Worm (Caenorhabditis elegans): ENCODE results near the gene gana-1.
A peak's percentile ranks its signal among the peaks of the same experiment; 100 is the strongest.

gana-1 gene

DNA sequence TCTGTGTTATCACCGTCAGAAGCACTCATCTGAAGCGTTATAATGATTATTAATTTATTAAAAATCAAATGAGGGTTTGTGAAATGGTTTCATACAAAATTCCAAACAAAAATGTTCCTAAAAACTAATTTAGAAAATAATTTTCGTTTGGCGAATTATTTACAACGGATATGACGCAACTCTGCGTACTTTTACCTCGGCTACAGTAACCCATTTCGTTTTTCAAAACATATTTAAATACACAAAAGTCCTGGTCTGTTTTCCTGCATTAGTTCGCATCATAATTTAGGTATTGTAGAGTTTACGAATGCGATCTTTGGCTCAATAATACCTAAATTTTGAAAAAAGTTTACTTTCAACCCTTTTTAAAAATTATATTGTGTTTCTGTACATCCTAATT is 27.3 kb upstream of the gana-1 start, which contains the start of gene R07B7.2:
R07B7.2 (minus strand) TSS at position 35 of the 400 bp plus-strand sequence.
- TF ChIP-seq nhr-21 (tag; optimal IDR thresholded peaks at IDR 0.05) (no peak), ZK546.5 (tag; optimal IDR thresholded peaks at IDR 0.05) (no peak), ztf-1 (GFP tag; conservative IDR thresholded peaks at IDR 0.05) (no peak)

DNA sequence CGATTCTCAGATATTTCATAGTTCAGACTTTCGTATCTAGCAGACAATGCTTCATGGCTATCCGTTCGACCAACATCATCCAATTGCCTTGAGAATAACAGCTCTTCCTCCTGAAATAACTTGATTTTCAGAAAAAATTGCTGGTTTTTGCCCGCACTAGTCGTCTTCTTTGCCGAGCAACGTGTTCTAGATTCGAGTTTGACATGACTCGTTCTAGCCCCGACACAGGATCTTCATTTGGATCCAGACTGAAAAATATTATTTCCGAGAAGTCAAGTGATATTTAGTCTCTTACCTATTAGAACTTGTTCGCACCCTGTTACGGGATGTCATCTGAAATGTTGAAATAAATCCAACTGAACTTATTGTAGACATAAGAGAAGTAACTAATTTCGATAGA is 24.0 kb upstream of the gana-1 start, which contains the start of gene clh-6:
clh-6 (minus strand) TSS at position 333 of the 400 bp plus-strand sequence.
- TF ChIP-seq nhr-21 (tag; optimal IDR thresholded peaks at IDR 0.05) (peak; percentile 0), nhr-237 (tag; optimal IDR thresholded peaks at IDR 0.05) (no peak), ama-1 (optimal IDR thresholded peaks at IDR 0.05) (peak; percentile 58)

DNA sequence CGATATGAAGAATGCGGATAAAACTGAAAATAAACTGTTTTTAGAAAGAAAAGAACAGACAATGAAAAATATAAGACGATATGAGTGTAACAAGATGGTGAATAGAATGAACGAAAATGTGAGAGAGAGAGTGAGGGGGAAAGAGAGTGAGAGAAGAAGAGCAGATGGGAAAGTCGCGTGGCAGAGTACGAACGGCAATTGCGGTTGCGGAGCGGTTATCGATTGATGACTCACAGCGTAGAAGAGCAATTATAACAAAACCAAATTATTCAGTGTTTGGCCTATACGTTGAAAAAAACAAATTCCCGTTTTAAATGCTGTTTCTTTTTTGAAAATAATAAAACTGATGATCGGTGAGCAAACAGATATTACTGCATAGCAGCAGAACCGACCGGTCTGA is 21.7 kb upstream of the gana-1 start, which contains the start of gene pqn-53:
pqn-53 (minus strand) TSS at position 23 of the 400 bp plus-strand sequence.
- no peak for TF ChIP-seq blmp-1 (tag; optimal IDR thresholded peaks at IDR 0.05; ENCODE audit: insufficient read depth)
- TF ChIP-seq F13H6.1 (tag; optimal IDR thresholded peaks at IDR 0.05), result peak; percentile 0
- TF ChIP-seq fos-1 (tag; optimal IDR thresholded peaks at IDR 0.05), result peak; percentile 93
- TF ChIP-seq dmd-4 (tag; optimal IDR thresholded peaks at IDR 0.05), result no peak
- TF ChIP-seq mdl-1 (tag; optimal IDR thresholded peaks at IDR 0.05), result peak in 1 of 2 experiments; percentile 44
- peak; percentile 16 for TF ChIP-seq unc-55 (GFP tag; optimal IDR thresholded peaks at IDR 0.05)
- TF ChIP-seq sma-3 (GFP tag; optimal IDR thresholded peaks at IDR 0.05), result no peak
- peak; percentile 3 for TF ChIP-seq lin-11 (tag; optimal IDR thresholded peaks at IDR 0.05)
- TF ChIP-seq lsy-2 (tag; optimal IDR thresholded peaks at IDR 0.05), result peak in 1 of 2 experiments; percentile 8
- peak; percentile 52 for TF ChIP-seq nhr-129 (tag; optimal IDR thresholded peaks at IDR 0.05)
- TF ChIP-seq C34F6.9 (tag; optimal IDR thresholded peaks at IDR 0.05), result peak; percentile 64
- peak; percentile 57 for TF ChIP-seq crh-2 (tag; optimal IDR thresholded peaks at IDR 0.05)

DNA sequence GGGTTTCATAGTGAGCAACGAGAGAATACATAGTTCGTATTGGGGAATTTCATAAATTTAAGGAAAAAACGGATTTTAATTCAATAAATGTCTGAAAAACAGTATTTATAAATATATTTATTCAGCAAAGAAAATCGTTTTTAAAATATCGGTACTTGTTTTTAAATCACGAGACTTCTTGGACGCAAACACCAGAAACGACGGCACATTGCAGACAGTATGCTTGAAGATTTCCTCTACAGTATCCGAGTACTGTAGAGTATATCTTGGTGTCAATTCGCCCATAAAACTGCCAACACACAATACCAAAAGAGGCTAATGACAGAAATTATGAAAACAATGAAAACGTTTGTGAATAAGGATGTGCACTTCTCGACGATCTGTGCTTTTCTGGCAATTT is 21.2 kb upstream of the gana-1 start:
- TF ChIP-seq lin-13 (GFP tag; optimal IDR thresholded peaks at IDR 0.05), result peak; percentile 42
- TF ChIP-seq nhr-129 (tag; optimal IDR thresholded peaks at IDR 0.05), result peak; percentile 30
- peak in 1 of 2 experiments; percentile 59 for TF ChIP-seq lsy-2 (tag; optimal IDR thresholded peaks at IDR 0.05)
- TF ChIP-seq nhr-10 (tag; optimal IDR thresholded peaks at IDR 0.05), result no peak
- TF ChIP-seq unc-55 (GFP tag; optimal IDR thresholded peaks at IDR 0.05), result peak; percentile 43
- TF ChIP-seq C34F6.9 (tag; optimal IDR thresholded peaks at IDR 0.05), result peak; percentile 19
- TF ChIP-seq egl-27 (tag; optimal IDR thresholded peaks at IDR 0.05), result no peak
- TF ChIP-seq sma-3 (GFP tag; optimal IDR thresholded peaks at IDR 0.05), result peak; percentile 1
- TF ChIP-seq sma-9 (GFP tag; optimal IDR thresholded peaks at IDR 0.05), result no peak
- TF ChIP-seq sma-9 (tag; optimal IDR thresholded peaks at IDR 0.05), result no peak

DNA sequence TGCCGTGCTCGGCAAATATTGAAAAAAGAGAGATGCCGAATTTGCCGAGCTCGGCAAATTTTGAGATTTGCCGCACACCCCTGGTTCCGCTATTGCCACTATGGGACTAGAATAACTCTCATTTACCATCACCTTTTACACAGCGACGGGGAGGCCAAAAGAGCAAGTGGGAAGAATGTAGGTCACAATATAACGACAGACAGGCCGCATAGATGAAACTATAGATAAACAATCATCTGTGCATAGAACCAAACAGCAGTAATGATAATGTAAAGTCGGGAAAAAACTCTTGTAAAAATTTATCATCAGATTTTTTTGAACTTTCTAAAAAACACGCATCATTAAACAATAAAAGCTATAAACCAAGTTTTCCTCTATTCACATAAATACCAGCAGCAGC is 18.6 kb upstream of the gana-1 start, which contains the start of gene kmo-2:
kmo-2 (minus strand) TSS at position 101 of the 400 bp plus-strand sequence.
- TF ChIP-seq unc-62 (GFP tag; optimal IDR thresholded peaks at IDR 0.05) (no peak), nhr-237 (tag; optimal IDR thresholded peaks at IDR 0.05) (no peak), sem-4 (tag; optimal IDR thresholded peaks at IDR 0.05) (no peak), nhr-10 (tag; optimal IDR thresholded peaks at IDR 0.05) (no peak), blmp-1 (tag; optimal IDR thresholded peaks at IDR 0.05; ENCODE audit: insufficient read depth) (no peak), lin-11 (tag; optimal IDR thresholded peaks at IDR 0.05) (no peak), ztf-1 (GFP tag; conservative IDR thresholded peaks at IDR 0.05) (no peak)

DNA sequence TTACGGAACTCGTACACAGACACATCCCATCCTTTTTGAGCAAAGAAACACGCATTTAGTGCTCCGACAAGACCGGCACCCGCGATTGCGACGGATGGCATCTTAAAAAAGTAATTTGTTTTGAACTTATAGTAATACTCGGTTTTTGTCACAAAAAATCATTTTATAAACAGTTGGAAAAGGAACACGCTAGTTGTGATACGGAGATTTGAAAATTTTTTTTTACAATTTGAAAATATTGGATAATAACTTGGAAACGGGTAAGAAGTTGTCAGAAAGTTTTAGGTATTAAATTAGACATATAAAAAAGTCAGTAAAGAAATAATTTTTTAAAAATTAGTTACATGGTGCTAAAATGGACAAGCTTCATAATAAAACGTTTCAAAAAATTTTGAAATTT is 16.6 kb upstream of the gana-1 start, which contains the start of gene kmo-1:
kmo-1 (minus strand) TSS at position 101 of the 400 bp plus-strand sequence.
- no peak for TF ChIP-seq Y55F3AM.14 (GFP tag; optimal IDR thresholded peaks at IDR 0.05)
- no peak for TF ChIP-seq mdl-1 (tag; optimal IDR thresholded peaks at IDR 0.05)
- TF ChIP-seq mbf-1 (tag; optimal IDR thresholded peaks at IDR 0.05), result no peak
- TF ChIP-seq skn-1 (tag; optimal IDR thresholded peaks at IDR 0.05), result no peak
- TF ChIP-seq dmd-4 (tag; optimal IDR thresholded peaks at IDR 0.05), result no peak
- TF ChIP-seq sma-3 (GFP tag; optimal IDR thresholded peaks at IDR 0.05), result no peak
- no peak for TF ChIP-seq nhr-237 (tag; optimal IDR thresholded peaks at IDR 0.05)

DNA sequence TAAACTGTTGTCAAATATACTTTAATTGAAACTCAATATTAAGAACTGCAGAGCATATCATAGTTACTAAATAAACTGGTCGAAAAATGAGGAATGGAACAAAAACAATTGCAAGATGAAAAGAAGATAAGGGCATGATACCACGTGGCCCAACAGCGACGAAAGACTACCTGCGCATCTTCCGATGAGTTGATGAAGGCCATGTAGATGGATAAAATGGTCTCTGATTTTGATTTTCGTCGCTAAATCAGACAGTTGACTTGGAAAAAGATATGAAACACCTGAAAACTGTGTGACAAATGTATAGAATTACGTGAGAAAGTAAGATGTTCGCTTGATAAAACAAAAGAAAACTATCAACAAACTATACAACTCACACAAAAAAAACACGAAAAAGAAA is 15.6 kb upstream of the gana-1 start:
- TF ChIP-seq nhr-237 (tag; optimal IDR thresholded peaks at IDR 0.05) (no peak), blmp-1 (tag; optimal IDR thresholded peaks at IDR 0.05; ENCODE audit: insufficient read depth) (peak; percentile 43), nhr-129 (tag; optimal IDR thresholded peaks at IDR 0.05) (peak; percentile 34), C34F6.9 (tag; optimal IDR thresholded peaks at IDR 0.05) (no peak), fos-1 (tag; optimal IDR thresholded peaks at IDR 0.05) (peak; percentile 33), crh-2 (tag; optimal IDR thresholded peaks at IDR 0.05) (peak; percentile 43), zag-1 (tag; optimal IDR thresholded peaks at IDR 0.05) (no peak), sma-9 (GFP tag; optimal IDR thresholded peaks at IDR 0.05) (peak; percentile 60), sma-9 (tag; optimal IDR thresholded peaks at IDR 0.05) (no peak), nhr-25 (tag; optimal IDR thresholded peaks at IDR 0.05) (peak; percentile 44), egl-27 (tag; optimal IDR thresholded peaks at IDR 0.05) (no peak), mdl-1 (tag; optimal IDR thresholded peaks at IDR 0.05) (peak; percentile 27 to 34), nhr-21 (tag; optimal IDR thresholded peaks at IDR 0.05) (peak; percentile 54), nhr-6 (tag; optimal IDR thresholded peaks at IDR 0.05) (no peak), sma-3 (GFP tag; optimal IDR thresholded peaks at IDR 0.05) (peak; percentile 29)
